Worm (Caenorhabditis elegans): ENCODE measurements around the gene Y44A6D.7.

ce11 chrV:20847743-20848229 lies 33.3 kb downstream of the Y44A6D.7 start:
- TF ChIP-seq pha-4 (tag; optimal IDR thresholded peaks at IDR 0.05) (no peak), F13H6.1 (tag; optimal IDR thresholded peaks at IDR 0.05) (no peak), ceh-45 (GFP tag; IDR thresholded peaks at IDR 0.05) (no peak), rnt-1 (tag; optimal IDR thresholded peaks at IDR 0.05) (no peak), ceh-22 (tag; optimal IDR thresholded peaks at IDR 0.05) (no peak), hlh-30 (tag; optimal IDR thresholded peaks at IDR 0.05; ENCODE audit: insufficient read depth) (no peak), fkh-6 (tag; optimal IDR thresholded peaks at IDR 0.05) (no peak), pag-3 (tag; optimal IDR thresholded peaks at IDR 0.05; ENCODE audit: borderline replicate concordance) (no peak), T23F11.4 (GFP tag; optimal IDR thresholded peaks at IDR 0.05) (no peak)

Data from whole organism, late embryonic.